Fruit fly (Drosophila melanogaster): Measurements from ENCODE around the gene CG13250.

The CG13250 gene

dm6 chr3L:20511499-20512108, 21.9 kb upstream of the CG13250 start:
- TF ChIP-seq rn (GFP tag; IDR thresholded peaks at IDR 0.05) (no peak), EcR (GFP tag; optimal IDR thresholded peaks at IDR 0.05) (peak; percentile 86), CG13204 (GFP tag; optimal IDR thresholded peaks at IDR 0.05) (peak; percentile 20)

- TF ChIP-seq Snoo (tag; optimal IDR thresholded peaks at IDR 0.05) (no peak), CG34367 (tag; optimal IDR thresholded peaks at IDR 0.05) (no peak), Pif1A (GFP tag; optimal IDR thresholded peaks at IDR 0.05) (no peak), CG8159 (tag; optimal IDR thresholded peaks at IDR 0.05) (no peak), fd96Ca (GFP tag; IDR thresholded peaks at IDR 0.05) (no peak), D1 (tag; optimal IDR thresholded peaks at IDR 0.05) (no peak), CG4496 (GFP tag; IDR thresholded peaks at IDR 0.05) (no peak), CG14655 (GFP tag; optimal IDR thresholded peaks at IDR 0.05) (no peak), gl (tag; optimal IDR thresholded peaks at IDR 0.05) (no peak), Pif1B (GFP tag; optimal IDR thresholded peaks at IDR 0.05) (no peak), CG12605 (GFP tag; IDR thresholded peaks at IDR 0.05) (no peak), CG17806 (tag; optimal IDR thresholded peaks at IDR 0.05) (no peak), CG32121 (GFP tag; IDR thresholded peaks at IDR 0.05) (no peak), EcR (GFP tag; optimal IDR thresholded peaks at IDR 0.05) (no peak), Ets98B (GFP tag; IDR thresholded peaks at IDR 0.05) (no peak), CG8301 (tag; optimal IDR thresholded peaks at IDR 0.05) (no peak), CG10348 (GFP tag; IDR thresholded peaks at IDR 0.05) (no peak), rn (GFP tag; IDR thresholded peaks at IDR 0.05) (no peak)
These were observed 19.4 kb upstream of the CG13250 start for dm6 chr3L:20514101-20514500.

- TF ChIP-seq CG34367 (tag; optimal IDR thresholded peaks at IDR 0.05): peak; percentile 46
- TF ChIP-seq CG14655 (GFP tag; optimal IDR thresholded peaks at IDR 0.05): peak; percentile 52
- TF ChIP-seq CG8301 (tag; optimal IDR thresholded peaks at IDR 0.05): peak; percentile 18
- TF ChIP-seq Ets98B (GFP tag; IDR thresholded peaks at IDR 0.05): peak; percentile 36
- peak; percentile 23 for TF ChIP-seq Snoo (tag; optimal IDR thresholded peaks at IDR 0.05)
- peak; percentile 48 for TF ChIP-seq CG17806 (tag; optimal IDR thresholded peaks at IDR 0.05)
- peak; percentile 8 for TF ChIP-seq Pif1A (GFP tag; optimal IDR thresholded peaks at IDR 0.05)
- no peak for TF ChIP-seq EcR (GFP tag; optimal IDR thresholded peaks at IDR 0.05)
- TF ChIP-seq CG15710 (tag; optimal IDR thresholded peaks at IDR 0.05): peak; percentile 56
- TF ChIP-seq rn (GFP tag; IDR thresholded peaks at IDR 0.05): no peak
- TF ChIP-seq gl (tag; optimal IDR thresholded peaks at IDR 0.05): no peak
- TF ChIP-seq CG13204 (GFP tag; optimal IDR thresholded peaks at IDR 0.05): no peak
- peak; percentile 13 for TF ChIP-seq CG9948 (tag; optimal IDR thresholded peaks at IDR 0.05)
- TF ChIP-seq Pif1B (GFP tag; optimal IDR thresholded peaks at IDR 0.05): no peak
- no peak for TF ChIP-seq CG10348 (GFP tag; IDR thresholded peaks at IDR 0.05)
- no peak for TF ChIP-seq D1 (tag; optimal IDR thresholded peaks at IDR 0.05)
- TF ChIP-seq CG32121 (GFP tag; IDR thresholded peaks at IDR 0.05): no peak
- 0 out of 3 replicates have a peak, but pooled peaks have one; percentile 39 for TF ChIP-seq CG4496 (GFP tag; IDR thresholded peaks at IDR 0.05)
- peak; percentile 61 for TF ChIP-seq CG8159 (tag; optimal IDR thresholded peaks at IDR 0.05)
These were observed 16.9 kb upstream of the CG13250 start for dm6 chr3L:20516519-20517178.

dm6 chr3L:20517179-20517834, 16.2 kb upstream of the CG13250 start:
- no peak for TF ChIP-seq CG34367 (tag; optimal IDR thresholded peaks at IDR 0.05)
- no peak for TF ChIP-seq CG14655 (GFP tag; optimal IDR thresholded peaks at IDR 0.05)
- no peak for TF ChIP-seq CG9948 (tag; optimal IDR thresholded peaks at IDR 0.05)
- TF ChIP-seq CG15710 (tag; optimal IDR thresholded peaks at IDR 0.05): no peak
- TF ChIP-seq Pif1B (GFP tag; optimal IDR thresholded peaks at IDR 0.05): no peak
- no peak for TF ChIP-seq CG13204 (GFP tag; optimal IDR thresholded peaks at IDR 0.05)
- no peak for TF ChIP-seq CG8159 (tag; optimal IDR thresholded peaks at IDR 0.05)
- TF ChIP-seq CG12605 (GFP tag; IDR thresholded peaks at IDR 0.05): no peak
- peak; percentile 98 for TF ChIP-seq EcR (GFP tag; optimal IDR thresholded peaks at IDR 0.05)

- peak; percentile 69 for TF ChIP-seq CG12605 (GFP tag; IDR thresholded peaks at IDR 0.05)
- peak; percentile 71 for TF ChIP-seq gl (tag; optimal IDR thresholded peaks at IDR 0.05)
- TF ChIP-seq CG10348 (GFP tag; IDR thresholded peaks at IDR 0.05): no peak
- peak; percentile 4 for TF ChIP-seq CG15710 (tag; optimal IDR thresholded peaks at IDR 0.05)
- peak; percentile 86 for TF ChIP-seq EcR (GFP tag; optimal IDR thresholded peaks at IDR 0.05)
- no peak for TF ChIP-seq CG8159 (tag; optimal IDR thresholded peaks at IDR 0.05)
- TF ChIP-seq CG17806 (tag; optimal IDR thresholded peaks at IDR 0.05): peak; percentile 37
- peak; percentile 67 for TF ChIP-seq CG13204 (GFP tag; optimal IDR thresholded peaks at IDR 0.05)
- peak; percentile 44 for TF ChIP-seq D1 (tag; optimal IDR thresholded peaks at IDR 0.05)
- peak; percentile 15; the same call in 1 of the 2 replicates for TF ChIP-seq CG32121 (GFP tag; IDR thresholded peaks at IDR 0.05)
- TF ChIP-seq CG14655 (GFP tag; optimal IDR thresholded peaks at IDR 0.05): peak; percentile 48
- 0 out of 2 replicates have a peak, but pooled peaks have one; percentile 33 for TF ChIP-seq Ets98B (GFP tag; IDR thresholded peaks at IDR 0.05)
- peak; percentile 19 for TF ChIP-seq CG34367 (tag; optimal IDR thresholded peaks at IDR 0.05)
- TF ChIP-seq CG8301 (tag; optimal IDR thresholded peaks at IDR 0.05): no peak
- TF ChIP-seq rn (GFP tag; IDR thresholded peaks at IDR 0.05): no peak
- TF ChIP-seq Pif1A (GFP tag; optimal IDR thresholded peaks at IDR 0.05): peak; percentile 24
- no peak for TF ChIP-seq fd96Ca (GFP tag; IDR thresholded peaks at IDR 0.05)
- peak; percentile 69 for TF ChIP-seq CG4496 (GFP tag; IDR thresholded peaks at IDR 0.05)
- peak; percentile 30 for TF ChIP-seq Snoo (tag; optimal IDR thresholded peaks at IDR 0.05)
- peak; percentile 54 for TF ChIP-seq Pif1B (GFP tag; optimal IDR thresholded peaks at IDR 0.05)
- peak; percentile 7 for TF ChIP-seq CG9948 (tag; optimal IDR thresholded peaks at IDR 0.05)
These were observed 15.4 kb upstream of the CG13250 start for dm6 chr3L:20517897-20518804.
